Fruit fly (Drosophila melanogaster) whole organism, adult: ENCODE measurements around the gene Ir94d.

Experiments
- CG11617 ChIP-seq: fragments of 200-800 bp; sonication (Bioruptor generic); optimal IDR thresholded peaks from 2 replicates; lab custom pipeline; 2017; ENCODE audit warnings: mild to moderate bottlenecking, missing biosample characterization, missing genetic modification reagents, missing genetic modification characterization
- CG5204 ChIP-seq: fragments of 200-800 bp; sonication (Bioruptor generic); optimal IDR thresholded peaks from 2 replicates; lab custom pipeline; 2016; ENCODE audit warnings: missing biosample characterization, missing genetic modification characterization
- CG7045 ChIP-seq: fragments of 200-800 bp; sonication (Bioruptor generic); optimal IDR thresholded peaks from 2 replicates; lab custom pipeline; 2017; ENCODE audit warnings: missing biosample characterization, mild to moderate bottlenecking, missing genetic modification characterization
- Clk ChIP-seq: fragments of 200-800 bp; sonication (Bioruptor generic); optimal IDR thresholded peaks from 2 replicates; lab custom pipeline; 2017; ENCODE audit warnings: missing biosample characterization, missing genetic modification characterization
- Mnt ChIP-seq: fragments of 200-800 bp; sonication (Bioruptor generic); optimal IDR thresholded peaks from 2 replicates; lab custom pipeline; 2016; ENCODE audit warnings: missing biosample characterization, mild to moderate bottlenecking, missing genetic modification characterization
- cnc ChIP-seq, 2 experiments: fragments of >200 bp; optimal IDR thresholded peaks; 2 replicates each; lab custom pipeline; 2017
- kay ChIP-seq: fragments of 200-800 bp; sonication (Bioruptor generic); peaks from one replicate; lab custom pipeline; 2016; ENCODE audit warnings: missing biosample characterization, missing genetic modification characterization, borderline replicate concordance
- pad ChIP-seq: fragments of 200-800 bp; sonication (Bioruptor generic); optimal IDR thresholded peaks from 3 replicates; lab custom pipeline; 2017; ENCODE audit warnings: missing biosample characterization, missing genetic modification characterization, mild to moderate bottlenecking, moderate library complexity, missing genetic modification reagents

DNA sequence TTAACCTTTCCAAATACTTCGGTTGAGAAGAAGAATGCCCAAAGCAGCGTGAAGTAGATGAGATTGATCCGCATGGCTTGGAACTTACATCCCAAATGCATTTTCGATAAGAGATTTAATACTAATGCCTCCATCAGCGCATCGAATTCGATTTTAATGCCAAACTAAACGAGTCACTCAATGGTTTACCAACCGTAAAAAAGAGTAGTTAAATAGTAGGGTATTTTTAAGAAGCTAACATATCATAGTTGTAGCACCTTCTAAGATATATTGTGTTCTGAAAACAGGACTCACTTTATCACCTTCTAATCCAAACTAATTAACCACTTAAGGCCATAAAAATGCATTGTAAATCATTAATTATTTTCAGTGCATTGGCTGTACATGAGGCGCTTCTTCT, 13.8 kb upstream of the Ir94d start, which contains the start of gene CG31515:
- TF ChIP-seq CG11617: no peak
- no peak for TF ChIP-seq Mnt (GFP tag; lab: Kevin White, UChicago)
- no peak for TF ChIP-seq pad (GFP tag; lab: Kevin White, UChicago)
- no peak for TF ChIP-seq Clk
- TF ChIP-seq kay (GFP tag; lab: Kevin White, UChicago): no peak
- no peak for TF ChIP-seq cnc (optimal IDR thresholded peaks at IDR 0.05; lab: Kevin White, UChicago)
- TF ChIP-seq CG5204 (GFP tag; lab: Kevin White, UChicago): no peak
- TF ChIP-seq CG7045 (GFP tag; lab: Kevin White, UChicago): no peak
